Fruit fly (Drosophila melanogaster): ENCODE results near the gene p38a.
A peak's percentile ranks its signal among the peaks of the same experiment; 100 is the strongest.

Gene p38a

DNA sequence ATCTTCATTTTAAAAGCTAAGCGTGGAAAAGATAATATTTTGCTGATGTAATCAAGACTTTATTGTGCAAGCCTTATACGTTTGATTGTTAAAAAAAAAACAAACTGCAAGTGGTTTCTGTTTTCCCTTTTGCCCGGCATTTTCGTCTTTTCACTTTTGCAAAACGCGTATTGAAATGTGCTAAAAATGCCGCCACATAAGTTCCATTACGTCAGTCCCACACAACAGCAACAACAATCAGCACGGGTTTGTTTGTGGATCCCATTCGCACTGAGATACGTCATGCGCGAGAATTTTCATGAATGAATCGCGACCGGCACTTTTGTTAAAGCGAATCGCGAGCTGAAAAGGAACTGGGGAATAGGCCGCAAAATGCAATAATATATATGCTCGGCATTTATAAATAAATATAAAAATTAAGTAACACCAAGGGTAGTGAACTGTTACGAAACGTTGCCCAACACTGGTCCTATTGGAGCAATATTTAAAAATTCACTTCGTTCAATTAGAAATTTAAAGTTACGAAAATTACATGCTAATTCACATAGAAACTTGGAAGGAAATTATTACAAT is 46.0 kb downstream of the p38a start (continued):
- TF ChIP-seq CG9139 (GFP tag; optimal IDR thresholded peaks at IDR 0.05) (no peak), achi (GFP tag; optimal IDR thresholded peaks at IDR 0.05) (peak; percentile 82), Eip75B (GFP tag; optimal IDR thresholded peaks at IDR 0.05) (peak; percentile 65), CG16779 (tag; optimal IDR thresholded peaks at IDR 0.05) (peak; percentile 41), Smox (GFP tag; optimal IDR thresholded peaks at IDR 0.05) (peak; percentile 67), CG32006 (GFP tag; optimal IDR thresholded peaks at IDR 0.05) (peak; percentile 27), eg (GFP tag; IDR thresholded peaks at IDR 0.05) (no peak), CG10631 (GFP tag; optimal IDR thresholded peaks at IDR 0.05) (peak; percentile 57), svp (GFP tag) (peak; percentile 77), CG15336 (GFP tag; IDR thresholded peaks at IDR 0.05) (no peak), ss (GFP tag; optimal IDR thresholded peaks at IDR 0.05) (peak; percentile 24 to 27), CG11294 (GFP tag; IDR thresholded peaks at IDR 0.05) (no peak), dac (GFP tag; optimal IDR thresholded peaks at IDR 0.05) (no peak), dsx (GFP tag; optimal IDR thresholded peaks at IDR 0.05; ENCODE audit: poor library complexity, severe bottlenecking) (no peak), lz (GFP tag; optimal IDR thresholded peaks at IDR 0.05) (peak; percentile 47), CG4318 (GFP tag; optimal IDR thresholded peaks at IDR 0.05) (no peak), esn (GFP tag; optimal IDR thresholded peaks at IDR 0.05) (peak; percentile 81), Sox102F (GFP tag; optimal IDR thresholded peaks at IDR 0.05) (peak; percentile 82), CG31627 (GFP tag; optimal IDR thresholded peaks at IDR 0.05) (peak; percentile 43), topi (GFP tag; optimal IDR thresholded peaks at IDR 0.05) (peak; percentile 75), Eip93F (GFP tag; optimal IDR thresholded peaks at IDR 0.05) (peak; percentile 80), cyc (GFP tag; optimal IDR thresholded peaks at IDR 0.05) (peak; percentile 37), CG11762 (GFP tag; optimal IDR thresholded peaks at IDR 0.05; ENCODE audit: insufficient read depth) (peak; percentile 59), Lpt (GFP tag; optimal IDR thresholded peaks at IDR 0.05) (peak; percentile 8), acj6 (GFP tag; optimal IDR thresholded peaks at IDR 0.05) (peak; percentile 68), Gug (GFP tag; IDR thresholded peaks at IDR 0.05) (no peak), Met (GFP tag; optimal IDR thresholded peaks at IDR 0.05) (peak; percentile 76)

- no peak for TF ChIP-seq CG11902 (GFP tag; optimal IDR thresholded peaks at IDR 0.05)
- TF ChIP-seq CG3919 (GFP tag; optimal IDR thresholded peaks at IDR 0.05) = peak; percentile 27
- TF ChIP-seq CG11762 (GFP tag; optimal IDR thresholded peaks at IDR 0.05; ENCODE audit: insufficient read depth) = no peak
- no peak for TF ChIP-seq CG11294 (GFP tag; IDR thresholded peaks at IDR 0.05)
- TF ChIP-seq CG34406 (GFP tag; optimal IDR thresholded peaks at IDR 0.05) = peak; percentile 37
- no peak for TF ChIP-seq CG8632 (GFP tag; optimal IDR thresholded peaks at IDR 0.05)
- TF ChIP-seq CG6808 (GFP tag; optimal IDR thresholded peaks at IDR 0.05) = peak; percentile 7
- TF ChIP-seq Eip75B (GFP tag; optimal IDR thresholded peaks at IDR 0.05) = peak; percentile 8
- TF ChIP-seq Hr38 (GFP tag; optimal IDR thresholded peaks at IDR 0.05) = no peak
- no peak for TF ChIP-seq CG10631 (GFP tag; optimal IDR thresholded peaks at IDR 0.05)
- TF ChIP-seq Eip78C (GFP tag) = peak; percentile 23
- TF ChIP-seq CG6792 (GFP tag; optimal IDR thresholded peaks at IDR 0.05) = no peak
- no peak for TF ChIP-seq fd59A (GFP tag; optimal IDR thresholded peaks at IDR 0.05)
- TF ChIP-seq fd85E (GFP tag; optimal IDR thresholded peaks at IDR 0.05) = peak; percentile 35
- TF ChIP-seq Ets21C (GFP tag; optimal IDR thresholded peaks at IDR 0.05) = no peak
- TF ChIP-seq Sox102F (GFP tag; optimal IDR thresholded peaks at IDR 0.05) = peak; percentile 2
- no peak for TF ChIP-seq CG1621 (tag; optimal IDR thresholded peaks at IDR 0.05)
- no peak for TF ChIP-seq Lpt (GFP tag; optimal IDR thresholded peaks at IDR 0.05)
- no peak for TF ChIP-seq CG10669 (GFP tag; optimal IDR thresholded peaks at IDR 0.05)
- no peak for TF ChIP-seq CG15336 (GFP tag; IDR thresholded peaks at IDR 0.05)
- no peak for TF ChIP-seq Smox (GFP tag; optimal IDR thresholded peaks at IDR 0.05)
- TF ChIP-seq svp (GFP tag) = no peak
- no peak for TF ChIP-seq CG8119 (GFP tag; IDR thresholded peaks at IDR 0.05)
- peak; percentile 27 for TF ChIP-seq topi (GFP tag; optimal IDR thresholded peaks at IDR 0.05)
- peak; percentile 61 for TF ChIP-seq CG6854 (GFP tag; optimal IDR thresholded peaks at IDR 0.05)
- TF ChIP-seq dac (GFP tag; optimal IDR thresholded peaks at IDR 0.05) = no peak
- peak; percentile 47 for TF ChIP-seq Sox14 (GFP tag; optimal IDR thresholded peaks at IDR 0.05)
- TF ChIP-seq CG32006 (GFP tag; optimal IDR thresholded peaks at IDR 0.05) = peak; percentile 12
- TF ChIP-seq Ets96B (tag; optimal IDR thresholded peaks at IDR 0.05) = no peak
- no peak for TF ChIP-seq Hr4 (GFP tag; optimal IDR thresholded peaks at IDR 0.05)
- TF ChIP-seq esn (GFP tag; optimal IDR thresholded peaks at IDR 0.05) = peak; percentile 39
- no peak for TF ChIP-seq CG9139 (GFP tag; optimal IDR thresholded peaks at IDR 0.05)
- no peak for TF ChIP-seq net (GFP tag; optimal IDR thresholded peaks at IDR 0.05)
- no peak for TF ChIP-seq pdm3 (GFP tag; optimal IDR thresholded peaks at IDR 0.05)
- TF ChIP-seq Eip93F (GFP tag; optimal IDR thresholded peaks at IDR 0.05) = no peak
- no peak for TF ChIP-seq CG31627 (GFP tag; optimal IDR thresholded peaks at IDR 0.05)
- TF ChIP-seq Hr39 (GFP tag; optimal IDR thresholded peaks at IDR 0.05) = no peak
Observed at dm6 chr3R:24105312-24105902, 46.7 kb downstream of the p38a start, which contains the start of gene Syx1A. TSS of gene Syx1A (minus strand) at chr3R:24105763.
